Fruit fly (Drosophila melanogaster) whole organism: Measurements from ENCODE around the gene CG32407.

Experiments
- CG8478 ChIP-seq: fragments of >200 bp; optimal IDR thresholded peaks from 2 replicates; lab custom pipeline; 2018; ENCODE audit warnings: inconsistent platforms
- Dll ChIP-seq: fragments of >200 bp; optimal IDR thresholded peaks from 2 replicates; lab custom pipeline; 2017
- EcR ChIP-seq, 2 experiments: fragments of >200 bp; optimal IDR thresholded peaks; 2 replicates each; lab custom pipeline; 2017; ENCODE audit warnings: missing biosample characterization in 2 of 2, missing genetic modification characterization in 2 of 2, missing genetic modification reagents in 2 of 2
- pan ChIP-seq: fragments of >200 bp; optimal IDR thresholded peaks from 2 replicates; lab custom pipeline; 2017
- psq ChIP-seq: fragments of >200 bp; optimal IDR thresholded peaks from 2 replicates; lab custom pipeline; 2017
- usp ChIP-seq: fragments of >200 bp; optimal IDR thresholded peaks from 2 replicates; lab custom pipeline; 2017; ENCODE audit warnings: missing biosample characterization, missing genetic modification characterization, mixed read lengths

Gene CG32407

dm6 chr3L:5922005-5922685 lies at the start of gene CG32407:
TSS of gene CG32407 (plus strand) at chr3L:5922055.
- no peak for TF ChIP-seq usp (GFP tag; lab: Kevin White, UChicago)
- no peak for TF ChIP-seq Dll (lab: Kevin White, UChicago)
- no peak for TF ChIP-seq psq (lab: Kevin White, UChicago)
- no peak for TF ChIP-seq CG8478
- TF ChIP-seq pan (lab: Kevin White, UChicago) = no peak
- no peak for TF ChIP-seq EcR (GFP tag; optimal IDR thresholded peaks at IDR 0.05; lab: Kevin White, UChicago)

dm6 chr3L:5873011-5873410 lies 48.8 kb upstream of the CG32407 start, which contains the start of gene CG18586:
TSS of gene CG18586 (plus strand) at chr3L:5873311.
- no peak for TF ChIP-seq pan (lab: Kevin White, UChicago)
- TF ChIP-seq CG8478 = no peak
- TF ChIP-seq Dll (lab: Kevin White, UChicago) = no peak
- TF ChIP-seq psq (lab: Kevin White, UChicago) = no peak
- TF ChIP-seq EcR (GFP tag; optimal IDR thresholded peaks at IDR 0.05; lab: Kevin White, UChicago) = no peak
- TF ChIP-seq usp (GFP tag; lab: Kevin White, UChicago) = no peak

dm6 chr3L:5878734-5879291 lies 43.0 kb upstream of the CG32407 start:
- TF ChIP-seq CG8478 (no peak), pan (lab: Kevin White, UChicago) (no peak), Dll (lab: Kevin White, UChicago) (no peak), EcR (GFP tag; optimal IDR thresholded peaks at IDR 0.05; lab: Kevin White, UChicago) (no peak), psq (lab: Kevin White, UChicago) (no peak), usp (GFP tag; lab: Kevin White, UChicago) (no peak)

dm6 chr3L:5881310-5882208 lies 40.3 kb upstream of the CG32407 start:
- TF ChIP-seq psq (lab: Kevin White, UChicago) (no peak), EcR (GFP tag; optimal IDR thresholded peaks at IDR 0.05; lab: Kevin White, UChicago) (no peak), Dll (lab: Kevin White, UChicago) (no peak), usp (GFP tag; lab: Kevin White, UChicago) (no peak), CG8478 (no peak), pan (lab: Kevin White, UChicago) (no peak)

dm6 chr3L:5882209-5882403 lies 39.7 kb upstream of the CG32407 start, which contains the start of gene CG13287:
TSS of gene CG13287 (plus strand) at chr3L:5882304.
- TF ChIP-seq psq (lab: Kevin White, UChicago) (no peak), EcR (GFP tag; optimal IDR thresholded peaks at IDR 0.05; lab: Kevin White, UChicago) (no peak), pan (lab: Kevin White, UChicago) (no peak), Dll (lab: Kevin White, UChicago) (no peak), usp (GFP tag; lab: Kevin White, UChicago) (no peak), CG8478 (no peak)

dm6 chr3L:5884735-5885134 lies 37.1 kb upstream of the CG32407 start:
- no peak for TF ChIP-seq usp (GFP tag; lab: Kevin White, UChicago)
- no peak for TF ChIP-seq psq (lab: Kevin White, UChicago)
- no peak for TF ChIP-seq Dll (lab: Kevin White, UChicago)
- TF ChIP-seq pan (lab: Kevin White, UChicago) = no peak
- no peak for TF ChIP-seq EcR (GFP tag; optimal IDR thresholded peaks at IDR 0.05; lab: Kevin White, UChicago)
- no peak for TF ChIP-seq CG8478

dm6 chr3L:5891114-5891513 lies 30.7 kb upstream of the CG32407 start:
- TF ChIP-seq pan (lab: Kevin White, UChicago) = no peak
- no peak for TF ChIP-seq psq (lab: Kevin White, UChicago)
- TF ChIP-seq Dll (lab: Kevin White, UChicago) = no peak
- no peak for TF ChIP-seq EcR (GFP tag; optimal IDR thresholded peaks at IDR 0.05; lab: Kevin White, UChicago)
- TF ChIP-seq CG8478 = no peak
- TF ChIP-seq usp (GFP tag; lab: Kevin White, UChicago) = no peak

- TF ChIP-seq Dll (lab: Kevin White, UChicago) (no peak), pan (lab: Kevin White, UChicago) (no peak), psq (lab: Kevin White, UChicago) (no peak), EcR (GFP tag; optimal IDR thresholded peaks at IDR 0.05; lab: Kevin White, UChicago) (no peak), usp (GFP tag; lab: Kevin White, UChicago) (no peak), CG8478 (no peak)
Observed at dm6 chr3L:5891812-5892211, 30.0 kb upstream of the CG32407 start.

dm6 chr3L:5893063-5893462 lies 28.8 kb upstream of the CG32407 start:
- TF ChIP-seq Dll (lab: Kevin White, UChicago) (no peak), psq (lab: Kevin White, UChicago) (no peak), pan (lab: Kevin White, UChicago) (no peak), CG8478 (no peak), EcR (GFP tag; optimal IDR thresholded peaks at IDR 0.05; lab: Kevin White, UChicago) (no peak), usp (GFP tag; lab: Kevin White, UChicago) (no peak)

- TF ChIP-seq usp (GFP tag; lab: Kevin White, UChicago) = no peak
- no peak for TF ChIP-seq CG8478
- no peak for TF ChIP-seq EcR (GFP tag; optimal IDR thresholded peaks at IDR 0.05; lab: Kevin White, UChicago)
- TF ChIP-seq Dll (lab: Kevin White, UChicago) = no peak
- no peak for TF ChIP-seq psq (lab: Kevin White, UChicago)
- TF ChIP-seq pan (lab: Kevin White, UChicago) = no peak
Observed at dm6 chr3L:5897228-5897688, 24.6 kb upstream of the CG32407 start, which contains the start of the genes PolE2 and CG5592. TSS of gene PolE2 (minus strand) at chr3L:5897435. TSS of gene CG5592 (plus strand) at chr3L:5897638.

- no peak for TF ChIP-seq pan (lab: Kevin White, UChicago)
- no peak for TF ChIP-seq psq (lab: Kevin White, UChicago)
- TF ChIP-seq usp (GFP tag; lab: Kevin White, UChicago) = no peak
- no peak for TF ChIP-seq CG8478
- no peak for TF ChIP-seq Dll (lab: Kevin White, UChicago)
- no peak for TF ChIP-seq EcR (GFP tag; optimal IDR thresholded peaks at IDR 0.05; lab: Kevin White, UChicago)
Observed at dm6 chr3L:5899305-5899704, 22.6 kb upstream of the CG32407 start, which contains the start of gene CG32409. TSS of gene CG32409 (plus strand) at chr3L:5899528.
